Fruit fly (Drosophila melanogaster) Kc167 (cell line): ENCODE results near the gene gcm2.

Experiments
- h ChIP-seq: fragments of >200 bp; optimal IDR thresholded peaks from 3 replicates; lab custom pipeline; 2018; ENCODE audit warnings: missing external identifiers
- insv ChIP-seq: fragments of >200 bp; optimal IDR thresholded peaks from 3 replicates; lab custom pipeline; 2018; ENCODE audit warnings: missing external identifiers
- psq ChIP-seq: fragments of >200 bp; optimal IDR thresholded peaks from 2 replicates; lab custom pipeline; 2017; ENCODE audit warnings: missing external identifiers
- ttk ChIP-seq: sonication (Bioruptor generic); optimal IDR thresholded peaks from 2 replicates; lab custom pipeline; 2017; ENCODE audit warnings: missing external identifiers

dm6 chr2L:9618871-9619270, 10.5 kb downstream of the gcm2 start:
- TF ChIP-seq ttk (lab: Kevin White, UChicago): no peak
- TF ChIP-seq insv: no peak
- no peak for TF ChIP-seq h (lab: Kevin White, UChicago)
- no peak for TF ChIP-seq psq (lab: Kevin White, UChicago)
